Fruit fly (Drosophila melanogaster) whole organism: ENCODE results near the gene CG4270.

ENCODE experiments used
- Dll ChIP-seq: fragments of >200 bp; optimal IDR thresholded peaks from 2 replicates; lab custom pipeline; 2017
- EcR ChIP-seq, 2 experiments: fragments of >200 bp; optimal IDR thresholded peaks; 2 replicates each; lab custom pipeline; 2017; ENCODE audit warnings: missing biosample characterization in 2 of 2, missing genetic modification characterization in 2 of 2, missing genetic modification reagents in 2 of 2
- pan ChIP-seq: fragments of >200 bp; optimal IDR thresholded peaks from 2 replicates; lab custom pipeline; 2017
- psq ChIP-seq: fragments of >200 bp; optimal IDR thresholded peaks from 2 replicates; lab custom pipeline; 2017
- usp ChIP-seq: fragments of >200 bp; optimal IDR thresholded peaks from 2 replicates; lab custom pipeline; 2017; ENCODE audit warnings: missing biosample characterization, missing genetic modification characterization, mixed read lengths

- no peak for TF ChIP-seq usp (GFP tag; lab: Kevin White, UChicago)
- no peak for TF ChIP-seq psq (lab: Kevin White, UChicago)
- TF ChIP-seq EcR (GFP tag; optimal IDR thresholded peaks at IDR 0.05; lab: Kevin White, UChicago): no peak
- no peak for TF ChIP-seq Dll (lab: Kevin White, UChicago)
- TF ChIP-seq pan (lab: Kevin White, UChicago): no peak
Observed at dm6 chr2L:2214004-2214403, 49.2 kb upstream of the CG4270 start, which contains the start of the genes Uch and CG34174.
